Fruit fly (Drosophila melanogaster): ENCODE data around the gene Rac1.
A peak's percentile ranks its signal among the peaks of the same experiment; 100 is the strongest.

Rac1 gene

dm6 chr3L:1330420-1330819, 27.9 kb upstream of the Rac1 start:
- peak; percentile 2 for TF ChIP-seq Ets65A (GFP tag)
- TF ChIP-seq CG8944 (GFP tag; optimal IDR thresholded peaks at IDR 0.05) = no peak
- peak; percentile 56 for TF ChIP-seq cg (GFP tag; optimal IDR thresholded peaks at IDR 0.05)
- 0 out of 3 replicates have a peak, but pooled peaks have one; percentile 17 for TF ChIP-seq CG11695 (GFP tag; IDR thresholded peaks at IDR 0.05)
- peak; percentile 31 for TF ChIP-seq sens (GFP tag)
- no peak for TF ChIP-seq CG43689 (GFP tag; IDR thresholded peaks at IDR 0.05)
- peak; percentile 77 for TF ChIP-seq grau (tag; optimal IDR thresholded peaks at IDR 0.05)
- peak; percentile 20; the same call in 1 of the 3 replicates for TF ChIP-seq row (GFP tag; IDR thresholded peaks at IDR 0.05)
- TF ChIP-seq Med (GFP tag) = peak; percentile 54
- TF ChIP-seq CG12104 (GFP tag; optimal IDR thresholded peaks at IDR 0.05) = peak; percentile 14

- TF ChIP-seq Kr (GFP tag; optimal IDR thresholded peaks at IDR 0.05) (no peak), CG1792 (GFP tag; optimal IDR thresholded peaks at IDR 0.05) (no peak), mld (GFP tag; IDR thresholded peaks at IDR 0.05; ENCODE audit: partially characterized antibody) (no peak), CG9932 (GFP tag; IDR thresholded peaks at IDR 0.05) (no peak), ERR (GFP tag; optimal IDR thresholded peaks at IDR 0.05) (no peak), CG42726 (GFP tag; IDR thresholded peaks at IDR 0.05; ENCODE audit: partially characterized antibody) (no peak), CG4820 (GFP tag; optimal IDR thresholded peaks at IDR 0.05) (no peak), Chrac-16 (GFP tag; optimal IDR thresholded peaks at IDR 0.05) (no peak), cato (GFP tag; optimal IDR thresholded peaks at IDR 0.05; ENCODE audit: borderline replicate concordance) (no peak), CG11723 (GFP tag; optimal IDR thresholded peaks at IDR 0.05) (no peak), CG6765 (GFP tag; optimal IDR thresholded peaks at IDR 0.05) (no peak), br (optimal IDR thresholded peaks at IDR 0.05) (no peak), H15 (GFP tag; IDR thresholded peaks at IDR 0.05) (no peak), CG6272 (GFP tag; IDR thresholded peaks at IDR 0.05) (no peak), org-1 (GFP tag; optimal IDR thresholded peaks at IDR 0.05) (no peak), Atf3 (GFP tag; optimal IDR thresholded peaks at IDR 0.05) (no peak), Hr51 (GFP tag; optimal IDR thresholded peaks at IDR 0.05) (no peak), Xrp1 (GFP tag; IDR thresholded peaks at IDR 0.05) (no peak), zen2 (GFP tag; IDR thresholded peaks at IDR 0.05; ENCODE audit: partially characterized antibody) (no peak), gro (GFP tag; optimal IDR thresholded peaks at IDR 0.05) (no peak), ttk (GFP tag; IDR thresholded peaks at IDR 0.05) (no peak), ab (GFP tag; optimal IDR thresholded peaks at IDR 0.05) (no peak), CG10431 (GFP tag; optimal IDR thresholded peaks at IDR 0.05) (no peak), CG14965 (GFP tag; optimal IDR thresholded peaks at IDR 0.05; ENCODE audit: borderline replicate concordance) (no peak), CG18262 (tag; optimal IDR thresholded peaks at IDR 0.05) (no peak), CG15011 (GFP tag; optimal IDR thresholded peaks at IDR 0.05) (no peak), en (GFP tag; optimal IDR thresholded peaks at IDR 0.05) (no peak), CG8359 (GFP tag; optimal IDR thresholded peaks at IDR 0.05; ENCODE audit: borderline replicate concordance) (no peak), Eip74EF (GFP tag; optimal IDR thresholded peaks at IDR 0.05) (no peak), HHEX (GFP tag; optimal IDR thresholded peaks at IDR 0.05) (no peak), ci (GFP tag; IDR thresholded peaks at IDR 0.05) (no peak), HLHmδ (GFP tag; optimal IDR thresholded peaks at IDR 0.05) (no peak), phol (tag; optimal IDR thresholded peaks at IDR 0.05) (peak; percentile 23), lmd (GFP tag; IDR thresholded peaks at IDR 0.05) (no peak), CG32532 (GFP tag; IDR thresholded peaks at IDR 0.05) (no peak), Dbx (GFP tag; IDR thresholded peaks at IDR 0.05) (no peak), NC2α (GFP tag; optimal IDR thresholded peaks at IDR 0.05) (no peak), CG10267 (tag; optimal IDR thresholded peaks at IDR 0.05) (peak; percentile 43), D19B (GFP tag; optimal IDR thresholded peaks at IDR 0.05) (no peak), TFAM (GFP tag; optimal IDR thresholded peaks at IDR 0.05) (no peak), Fer3 (tag; optimal IDR thresholded peaks at IDR 0.05) (no peak)
Measured at dm6 chr3L:1329724-1330123, 27.2 kb upstream of the Rac1 start, which contains the start of gene ND-ACP. Gene ND-ACP (plus strand): TSS chr3L:1329949.

Data from whole organism, embryonic.